Worm (Caenorhabditis elegans) whole organism, L2 larva: ENCODE results near the gene nuo-5.

Experiments
- C34F6.9 ChIP-seq: fragments of 150-350 bp; optimal IDR thresholded peaks from 2 replicates; lab custom pipeline; 2014; ENCODE audit warnings: missing biosample characterization, missing genetic modification characterization
- R02D3.7 ChIP-seq: fragments of 150-350 bp; optimal IDR thresholded peaks from 2 replicates; lab custom pipeline; 2014; ENCODE audit warnings: missing biosample characterization, missing genetic modification characterization
- Y55F3AM.14 ChIP-seq: fragments of 200-800 bp; sonication (Bioruptor generic); optimal IDR thresholded peaks from 2 replicates; lab custom pipeline; 2018; ENCODE audit warnings: mild to moderate bottlenecking, missing genetic modification characterization, missing compliant biosample characterization
- ZK546.5 ChIP-seq: sonication (generic microtip); optimal IDR thresholded peaks from 2 replicates; lab custom pipeline; 2017; ENCODE audit warnings: missing biosample characterization, missing genetic modification characterization
- aly-2 ChIP-seq: fragments of 150-350 bp; optimal IDR thresholded peaks from 2 replicates; lab custom pipeline; 2014; ENCODE audit warnings: missing biosample characterization, missing genetic modification characterization
- ama-1 ChIP-seq: fragments of 150-350 bp; optimal IDR thresholded peaks from 2 replicates; lab custom pipeline; 2018; ENCODE audit warnings: inconsistent platforms
- blmp-1 ChIP-seq: sonication (generic microtip); optimal IDR thresholded peaks from 2 replicates; lab custom pipeline; 2017; ENCODE audit warnings: missing genetic modification characterization, mild to moderate bottlenecking, missing compliant biosample characterization, antibody characterized with exemption, moderate library complexity; ENCODE audit not compliant: insufficient read depth
- ceh-16 ChIP-seq: fragments of 150-350 bp; optimal IDR thresholded peaks from 2 replicates; lab custom pipeline; 2014; ENCODE audit warnings: missing biosample characterization, missing genetic modification characterization
- crh-2 ChIP-seq: sonication (generic microtip); optimal IDR thresholded peaks from 2 replicates; lab custom pipeline; 2017; ENCODE audit warnings: missing biosample characterization, missing genetic modification characterization
- dmd-4 ChIP-seq: sonication (generic microtip); optimal IDR thresholded peaks from 2 replicates; lab custom pipeline; 2017; ENCODE audit warnings: missing biosample characterization, missing genetic modification characterization
- egl-27 ChIP-seq: sonication (generic microtip); optimal IDR thresholded peaks from 3 replicates; lab custom pipeline; 2017; ENCODE audit warnings: missing biosample characterization, missing genetic modification reagents, missing genetic modification characterization
- elt-1 ChIP-seq: fragments of 150-350 bp; optimal IDR thresholded peaks from 2 replicates; lab custom pipeline; 2014; ENCODE audit warnings: missing biosample characterization, missing genetic modification characterization
- elt-3 ChIP-seq: sonication (generic microtip); optimal IDR thresholded peaks from 2 replicates; lab custom pipeline; 2017; ENCODE audit warnings: missing biosample characterization, missing genetic modification characterization
- fos-1 ChIP-seq: fragments of 150-350 bp; optimal IDR thresholded peaks from 2 replicates; lab custom pipeline; 2014; ENCODE audit warnings: missing biosample characterization, missing genetic modification characterization
- gmeb-1 ChIP-seq: fragments of 150-350 bp; optimal IDR thresholded peaks from 2 replicates; lab custom pipeline; 2014; ENCODE audit warnings: missing biosample characterization, missing genetic modification characterization
- lin-11 ChIP-seq: fragments of 150-350 bp; sonication (generic microtip); optimal IDR thresholded peaks from 2 replicates; lab custom pipeline; 2014; ENCODE audit warnings: missing biosample characterization, missing genetic modification characterization, inconsistent platforms, mixed read lengths
- lin-13 ChIP-seq: fragments of 150-350 bp; optimal IDR thresholded peaks from 2 replicates; lab custom pipeline; 2014; ENCODE audit warnings: missing biosample characterization, missing genetic modification reagents, missing genetic modification characterization
- lin-39 ChIP-seq: fragments of 150-350 bp; optimal IDR thresholded peaks from 2 replicates; lab custom pipeline; 2014; ENCODE audit warnings: missing biosample characterization, missing genetic modification reagents, missing genetic modification characterization
- lsy-2 ChIP-seq, 2 experiments: fragments of 150-350 bp in 1 of 2; sonication (generic microtip) in 1 of 2; optimal IDR thresholded peaks; 2 replicates each; lab custom pipeline; 2014 to 2017; ENCODE audit warnings: missing biosample characterization in 2 of 2, missing genetic modification characterization in 2 of 2
- mab-5 ChIP-seq: fragments of 150-350 bp; optimal IDR thresholded peaks from 2 replicates; lab custom pipeline; 2014; ENCODE audit warnings: missing biosample characterization, missing genetic modification characterization
- mbf-1 ChIP-seq: sonication (generic microtip); optimal IDR thresholded peaks from 2 replicates; lab custom pipeline; 2017; ENCODE audit warnings: missing biosample characterization, missing genetic modification characterization
- mdl-1 ChIP-seq, 2 experiments: fragments of 150-350 bp in 1 of 2; sonication (generic microtip) in 1 of 2; optimal IDR thresholded peaks; 2 replicates each; lab custom pipeline; 2017; ENCODE audit warnings: missing biosample characterization in 2 of 2, missing genetic modification characterization in 2 of 2
- nhr-10 ChIP-seq: sonication (generic microtip); optimal IDR thresholded peaks from 2 replicates; lab custom pipeline; 2017; ENCODE audit warnings: missing biosample characterization, missing genetic modification characterization
- nhr-11 ChIP-seq: fragments of 150-350 bp; optimal IDR thresholded peaks from 2 replicates; lab custom pipeline; 2014; ENCODE audit warnings: missing biosample characterization, missing genetic modification characterization
- nhr-129 ChIP-seq: fragments of 150-350 bp; optimal IDR thresholded peaks from 2 replicates; lab custom pipeline; 2014; ENCODE audit warnings: missing biosample characterization, missing genetic modification characterization
- nhr-21 ChIP-seq: fragments of 150-350 bp; optimal IDR thresholded peaks from 2 replicates; lab custom pipeline; 2014; ENCODE audit warnings: missing biosample characterization, missing genetic modification characterization
- nhr-23 ChIP-seq: fragments of 150-350 bp; optimal IDR thresholded peaks from 2 replicates; lab custom pipeline; 2014; ENCODE audit warnings: missing biosample characterization, missing genetic modification reagents, missing genetic modification characterization
- nhr-237 ChIP-seq: fragments of 150-350 bp; optimal IDR thresholded peaks from 2 replicates; lab custom pipeline; 2014; ENCODE audit warnings: missing biosample characterization, missing genetic modification characterization
- nhr-25 ChIP-seq: fragments of 150-350 bp; sonication (generic microtip); optimal IDR thresholded peaks from 3 replicates; lab custom pipeline; 2014; ENCODE audit warnings: missing biosample characterization, missing genetic modification characterization
- nhr-77 ChIP-seq: fragments of 150-350 bp; optimal IDR thresholded peaks from 2 replicates; lab custom pipeline; 2014; ENCODE audit warnings: missing biosample characterization, missing genetic modification characterization
- peb-1 ChIP-seq: fragments of 150-350 bp; optimal IDR thresholded peaks from 2 replicates; lab custom pipeline; 2014; ENCODE audit warnings: missing biosample characterization, missing genetic modification characterization
- sem-4 ChIP-seq: fragments of 150-350 bp; optimal IDR thresholded peaks from 2 replicates; lab custom pipeline; 2014; ENCODE audit warnings: missing biosample characterization, missing genetic modification reagents, missing genetic modification characterization
- skn-1 ChIP-seq: sonication (generic microtip); optimal IDR thresholded peaks from 2 replicates; lab custom pipeline; 2017; ENCODE audit warnings: missing biosample characterization, missing genetic modification characterization
- sma-9 ChIP-seq, 2 experiments: fragments of 150-350 bp in 1 of 2; sonication (generic microtip) in 1 of 2; optimal IDR thresholded peaks; 2 replicates each; lab custom pipeline; 2014 to 2016; ENCODE audit warnings: missing genetic modification characterization in 2 of 2, mild to moderate bottlenecking in 1 of 2, missing biosample characterization in 1 of 2, missing compliant biosample characterization in 1 of 2, missing genetic modification reagents in 1 of 2, moderate library complexity in 1 of 2
- snpc-4 ChIP-seq: fragments of 150-350 bp; optimal IDR thresholded peaks from 2 replicates; lab custom pipeline; 2014; ENCODE audit warnings: missing biosample characterization, missing genetic modification characterization
- unc-39 ChIP-seq: fragments of 150-350 bp; optimal IDR thresholded peaks from 2 replicates; lab custom pipeline; 2014; ENCODE audit warnings: missing biosample characterization, missing genetic modification characterization
- unc-55 ChIP-seq: fragments of 150-350 bp; sonication (generic microtip); optimal IDR thresholded peaks from 3 replicates; lab custom pipeline; 2014; ENCODE audit warnings: missing biosample characterization, missing genetic modification reagents, missing genetic modification characterization
- unc-62 ChIP-seq: fragments of 150-350 bp; optimal IDR thresholded peaks from 2 replicates; lab custom pipeline; 2014; ENCODE audit warnings: missing biosample characterization, missing genetic modification reagents, missing genetic modification characterization
- zag-1 ChIP-seq: fragments of 150-350 bp; optimal IDR thresholded peaks from 2 replicates; lab custom pipeline; 2014; ENCODE audit warnings: missing biosample characterization, missing genetic modification characterization
- ztf-11 ChIP-seq: sonication (generic microtip); optimal IDR thresholded peaks from 2 replicates; lab custom pipeline; 2017; ENCODE audit warnings: missing biosample characterization, missing genetic modification characterization
- ztf-4 ChIP-seq: fragments of 150-350 bp; optimal IDR thresholded peaks from 2 replicates; lab custom pipeline; 2014; ENCODE audit warnings: missing biosample characterization, missing genetic modification characterization

Gene nuo-5

ce11 chrV:2688562-2688961 is 10.2 kb upstream of the nuo-5 start:
- TF ChIP-seq ceh-16 (tag; lab: Kevin White, UChicago) (no peak), snpc-4 (tag; lab: Kevin White, UChicago) (no peak), fos-1 (tag; lab: Kevin White, UChicago) (no peak), blmp-1 (no peak), unc-62 (no peak), nhr-25 (tag; lab: Kevin White, UChicago) (no peak), crh-2 (tag; lab: Kevin White, UChicago) (no peak), skn-1 (tag; lab: Kevin White, UChicago) (no peak), dmd-4 (no peak), aly-2 (tag; lab: Kevin White, UChicago) (no peak), unc-39 (no peak), sem-4 (tag; lab: Kevin White, UChicago) (no peak), mdl-1 (tag; optimal IDR thresholded peaks at IDR 0.05; lab: Kevin White, UChicago) (no peak), ama-1 (lab: Kevin White, UChicago) (no peak), nhr-21 (tag; lab: Kevin White, UChicago) (no peak), ztf-4 (tag; lab: Kevin White, UChicago) (no peak), elt-1 (tag; lab: Kevin White, UChicago) (no peak), nhr-11 (tag; lab: Kevin White, UChicago) (no peak)

- TF ChIP-seq mab-5 (tag; lab: Kevin White, UChicago), result no peak
- TF ChIP-seq nhr-23 (tag; lab: Kevin White, UChicago), result no peak
- no peak for TF ChIP-seq C34F6.9 (tag; lab: Kevin White, UChicago)
- TF ChIP-seq sem-4 (tag; lab: Kevin White, UChicago), result no peak
- no peak for TF ChIP-seq unc-55 (GFP tag; lab: Kevin White, UChicago)
- no peak for TF ChIP-seq nhr-10
- no peak for TF ChIP-seq peb-1 (tag; lab: Kevin White, UChicago)
- no peak for TF ChIP-seq zag-1 (tag; lab: Kevin White, UChicago)
- TF ChIP-seq ztf-11 (tag; lab: Kevin White, UChicago), result no peak
- TF ChIP-seq elt-3 (tag; lab: Kevin White, UChicago), result no peak
- no peak for TF ChIP-seq egl-27
- TF ChIP-seq mdl-1 (tag; optimal IDR thresholded peaks at IDR 0.05; lab: Kevin White, UChicago), result no peak
- no peak for TF ChIP-seq skn-1 (tag; lab: Kevin White, UChicago)
- TF ChIP-seq nhr-129 (tag; lab: Kevin White, UChicago), result no peak
- TF ChIP-seq ztf-4 (tag; lab: Kevin White, UChicago), result no peak
- no peak for TF ChIP-seq lsy-2 (tag; optimal IDR thresholded peaks at IDR 0.05; lab: Kevin White, UChicago)
- no peak for TF ChIP-seq nhr-237
- no peak for TF ChIP-seq elt-1 (tag; lab: Kevin White, UChicago)
- no peak for TF ChIP-seq lin-11
- TF ChIP-seq, all 48 proteins: peak for 0
Observed at ce11 chrV:2690478-2690877, 8.3 kb upstream of the nuo-5 start.

- TF ChIP-seq mbf-1 (tag; lab: Kevin White, UChicago) (no peak), snpc-4 (tag; lab: Kevin White, UChicago) (no peak), aly-2 (tag; lab: Kevin White, UChicago) (no peak), R02D3.7 (no peak), ama-1 (lab: Kevin White, UChicago) (no peak), ztf-4 (tag; lab: Kevin White, UChicago) (no peak), lin-39 (tag; lab: Kevin White, UChicago) (no peak), nhr-21 (tag; lab: Kevin White, UChicago) (no peak), egl-27 (no peak), peb-1 (tag; lab: Kevin White, UChicago) (no peak), gmeb-1 (tag; lab: Kevin White, UChicago) (no peak), Y55F3AM.14 (GFP tag; lab: Kevin White, UChicago) (no peak), crh-2 (tag; lab: Kevin White, UChicago) (no peak), nhr-77 (tag; lab: Kevin White, UChicago) (no peak), elt-3 (tag; lab: Kevin White, UChicago) (no peak), nhr-237 (no peak), nhr-10 (no peak), sma-9 (GFP tag; optimal IDR thresholded peaks at IDR 0.05; lab: Kevin White, UChicago) (no peak), sma-9 (tag; optimal IDR thresholded peaks at IDR 0.05; lab: Kevin White, UChicago) (no peak), ZK546.5 (no peak), lin-13 (GFP tag; lab: Kevin White, UChicago) (no peak)
Observed at ce11 chrV:2690948-2691347, 7.8 kb upstream of the nuo-5 start.
